Worm (Caenorhabditis elegans) whole organism, late embryonic: Measurements from ENCODE around the gene ilys-4.

Experiments
- C08G9.2 ChIP-seq: sonication (generic microtip); optimal IDR thresholded peaks from 2 replicates; lab custom pipeline; 2016; ENCODE audit warnings: mild to moderate bottlenecking, missing genetic modification characterization, moderate library complexity, missing compliant biosample characterization
- C38D4.7 ChIP-seq: fragments of 200-800 bp; sonication (Bioruptor generic); optimal IDR thresholded peaks from 2 replicates; lab custom pipeline; 2018; ENCODE audit warnings: mild to moderate bottlenecking, missing genetic modification characterization, moderate library complexity, missing compliant biosample characterization
- F13H6.1 ChIP-seq: sonication (generic microtip); optimal IDR thresholded peaks from 2 replicates; lab custom pipeline; 2016; ENCODE audit warnings: missing genetic modification characterization, missing compliant biosample characterization
- K02D7.2 ChIP-seq: sonication (generic microtip); optimal IDR thresholded peaks from 2 replicates; lab custom pipeline; 2017; ENCODE audit warnings: mild to moderate bottlenecking, missing genetic modification characterization, missing compliant biosample characterization
- K09A11.1 ChIP-seq: sonication (generic microtip); optimal IDR thresholded peaks from 2 replicates; lab custom pipeline; 2017; ENCODE audit warnings: antibody characterized with exemption, mild to moderate bottlenecking, missing genetic modification characterization, missing compliant biosample characterization; ENCODE audit not compliant: insufficient read depth
- ahr-1 ChIP-seq: sonication (generic microtip); optimal IDR thresholded peaks from 2 replicates; lab custom pipeline; 2016; ENCODE audit warnings: missing genetic modification characterization, missing compliant biosample characterization
- ama-1 ChIP-seq: fragments of 150-350 bp; optimal IDR thresholded peaks from 2 replicates; lab custom pipeline; 2014
- ceh-19 ChIP-seq: fragments of 200-800 bp; sonication (Bioruptor generic); optimal IDR thresholded peaks from 2 replicates; lab custom pipeline; 2018; ENCODE audit warnings: mild to moderate bottlenecking, missing genetic modification characterization, missing compliant biosample characterization
- ceh-2 ChIP-seq: sonication (generic microtip); optimal IDR thresholded peaks from 2 replicates; lab custom pipeline; 2016; ENCODE audit warnings: missing genotype, missing genetic modification characterization, missing compliant biosample characterization
- ceh-31 ChIP-seq: sonication (generic microtip); optimal IDR thresholded peaks from 2 replicates; lab custom pipeline; 2016; ENCODE audit warnings: missing genetic modification characterization, missing compliant biosample characterization
- ceh-34 ChIP-seq: sonication (generic microtip); optimal IDR thresholded peaks from 2 replicates; lab custom pipeline; 2016; ENCODE audit warnings: mild to moderate bottlenecking, missing genetic modification characterization, missing compliant biosample characterization
- dve-1 ChIP-seq: sonication (generic microtip); optimal IDR thresholded peaks from 2 replicates; lab custom pipeline; 2017; ENCODE audit warnings: antibody characterized with exemption, mild to moderate bottlenecking, missing genetic modification characterization, missing compliant biosample characterization
- elt-2 ChIP-seq: sonication (generic microtip); optimal IDR thresholded peaks from 2 replicates; lab custom pipeline; 2016; ENCODE audit warnings: missing genetic modification reagents, missing genetic modification characterization, missing compliant biosample characterization
- elt-4 ChIP-seq: sonication (generic microtip); optimal IDR thresholded peaks from 2 replicates; lab custom pipeline; 2016; ENCODE audit warnings: missing genetic modification characterization, missing compliant biosample characterization
- eyg-1 ChIP-seq: sonication (generic microtip); optimal IDR thresholded peaks from 2 replicates; lab custom pipeline; 2016; ENCODE audit warnings: missing genotype, missing genetic modification characterization, missing compliant biosample characterization
- fkh-10 ChIP-seq: fragments of 150-350 bp; optimal IDR thresholded peaks from 2 replicates; lab custom pipeline; 2014; ENCODE audit warnings: missing biosample characterization, missing genetic modification reagents, missing genetic modification characterization
- hlh-15 ChIP-seq: sonication (generic microtip); optimal IDR thresholded peaks from 2 replicates; lab custom pipeline; 2016; ENCODE audit warnings: missing genetic modification characterization, missing compliant biosample characterization
- hlh-30 ChIP-seq: sonication (generic microtip); optimal IDR thresholded peaks from 2 replicates; lab custom pipeline; 2017; ENCODE audit warnings: antibody characterized with exemption, missing genetic modification characterization, missing compliant biosample characterization; ENCODE audit not compliant: insufficient read depth
- hlh-6 ChIP-seq: sonication (generic microtip); optimal IDR thresholded peaks from 2 replicates; lab custom pipeline; 2016; ENCODE audit warnings: missing genotype, missing genetic modification characterization, missing compliant biosample characterization
- hlh-8 ChIP-seq: sonication (generic microtip); optimal IDR thresholded peaks from 2 replicates; lab custom pipeline; 2016; ENCODE audit warnings: missing genotype, missing genetic modification characterization, missing compliant biosample characterization
- lim-6 ChIP-seq: sonication (generic microtip); optimal IDR thresholded peaks from 2 replicates; lab custom pipeline; 2016; ENCODE audit warnings: missing genetic modification characterization, missing compliant biosample characterization
- mec-3 ChIP-seq: sonication (generic microtip); optimal IDR thresholded peaks from 2 replicates; lab custom pipeline; 2016; ENCODE audit warnings: borderline replicate concordance, missing genetic modification characterization, missing compliant biosample characterization
- nfya-1 ChIP-seq: sonication (generic microtip); optimal IDR thresholded peaks from 2 replicates; lab custom pipeline; 2017; ENCODE audit warnings: missing genetic modification characterization, mild to moderate bottlenecking, missing compliant biosample characterization, antibody characterized with exemption, moderate library complexity
- npax-4 ChIP-seq: sonication (generic microtip); optimal IDR thresholded peaks from 2 replicates; lab custom pipeline; 2016; ENCODE audit warnings: missing genetic modification characterization, missing compliant biosample characterization
- odd-2 ChIP-seq: sonication (generic microtip); optimal IDR thresholded peaks from 2 replicates; lab custom pipeline; 2017; ENCODE audit warnings: antibody characterized with exemption, mild to moderate bottlenecking, missing genetic modification characterization, missing compliant biosample characterization
- pat-9 ChIP-seq: fragments of 200-800 bp; sonication (Bioruptor generic); optimal IDR thresholded peaks from 2 replicates; lab custom pipeline; 2018; ENCODE audit warnings: mild to moderate bottlenecking, missing genetic modification characterization, moderate library complexity, missing compliant biosample characterization
- ref-2 ChIP-seq: sonication (generic microtip); optimal IDR thresholded peaks from 2 replicates; lab custom pipeline; 2016; ENCODE audit warnings: missing genetic modification characterization, missing compliant biosample characterization
- sdc-2 ChIP-seq: sonication (generic microtip); optimal IDR thresholded peaks from 2 replicates; lab custom pipeline; 2016; ENCODE audit warnings: missing genotype, missing genetic modification characterization, missing compliant biosample characterization
- sox-2 ChIP-seq: fragments of 200-800 bp; sonication (Bioruptor generic); IDR thresholded peaks from 2 replicates; pipeline ENCODE4 v1.3.6; 2022; ENCODE audit warnings: missing genetic modification reagents, missing genetic modification characterization, missing compliant biosample characterization
- unc-42 ChIP-seq: sonication (generic microtip); optimal IDR thresholded peaks from 2 replicates; lab custom pipeline; 2016; ENCODE audit warnings: missing genotype, missing genetic modification characterization, missing compliant biosample characterization
- unc-55 ChIP-seq: sonication (generic microtip); optimal IDR thresholded peaks from 2 replicates; lab custom pipeline; 2017; ENCODE audit warnings: missing biosample characterization, missing genetic modification reagents, missing genetic modification characterization
- ztf-16 ChIP-seq: sonication (generic microtip); optimal IDR thresholded peaks from 2 replicates; lab custom pipeline; 2017; ENCODE audit warnings: missing genetic modification characterization, missing compliant biosample characterization

ilys-4 gene

DNA sequence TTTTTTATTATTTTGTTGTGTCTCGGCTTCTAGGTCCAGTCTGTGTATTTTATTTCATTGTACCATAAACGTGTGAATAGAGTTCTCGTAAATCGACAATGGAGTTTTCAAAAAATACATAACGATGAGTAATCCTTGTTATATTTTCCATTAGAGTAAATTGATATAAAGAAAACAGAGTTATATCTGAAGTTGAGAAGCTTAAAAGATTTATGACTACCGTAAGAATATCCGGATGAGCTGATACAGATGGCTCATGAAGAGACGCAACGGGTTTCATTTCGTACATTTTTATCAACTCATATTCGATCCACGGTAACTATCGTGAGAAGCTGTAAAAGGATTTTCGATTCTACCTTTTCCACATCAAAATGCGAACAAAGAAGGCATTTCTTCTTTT is 30.5 kb upstream of the ilys-4 start, which contains the start of gene gcy-8:
Gene gcy-8, plus strand, starts transcription at position 301 of the 400 bp plus-strand sequence.
- no peak for TF ChIP-seq elt-2 (tag; lab: Kevin White, UChicago)
- no peak for TF ChIP-seq C38D4.7
- TF ChIP-seq K02D7.2 (tag; lab: Kevin White, UChicago), result no peak
- no peak for TF ChIP-seq ztf-16 (tag; lab: Kevin White, UChicago)
- no peak for TF ChIP-seq ceh-34 (tag; lab: Kevin White, UChicago)

DNA sequence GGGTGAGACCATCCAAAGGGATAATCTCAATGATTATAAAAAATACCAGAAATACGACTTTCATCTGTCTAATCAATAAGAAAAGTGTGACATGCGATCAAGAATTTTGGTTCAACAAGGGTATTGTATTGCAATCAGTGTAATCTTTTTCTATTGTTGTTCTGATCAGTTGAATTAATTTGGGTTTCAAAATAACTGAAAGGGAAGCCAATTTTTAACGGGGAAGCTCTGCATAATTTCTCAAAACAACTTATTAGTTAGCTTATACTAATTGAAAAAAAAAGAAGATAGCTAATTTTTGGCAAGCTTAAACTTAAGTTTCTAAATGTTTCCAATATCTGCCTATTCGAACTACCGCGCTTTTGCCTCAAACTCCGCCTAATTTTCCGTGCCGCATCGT is 29.9 kb upstream of the ilys-4 start, which contains the start of gene C49H3.12:
Gene C49H3.12, minus strand, starts transcription at position 101 of the 400 bp plus-strand sequence.
- TF ChIP-seq ceh-34 (tag; lab: Kevin White, UChicago) (no peak), ahr-1 (no peak), fkh-10 (GFP tag; lab: Kevin White, UChicago) (no peak), hlh-8 (tag; lab: Kevin White, UChicago) (no peak), C08G9.2 (tag; lab: Kevin White, UChicago) (no peak), sox-2 (GFP tag; lab: Robert Waterston, UW) (no peak), eyg-1 (tag; lab: Kevin White, UChicago) (no peak), unc-42 (no peak), hlh-6 (no peak), hlh-15 (tag; lab: Kevin White, UChicago) (no peak), pat-9 (tag; lab: Kevin White, UChicago) (no peak), F13H6.1 (tag; lab: Kevin White, UChicago) (no peak), npax-4 (tag; lab: Kevin White, UChicago) (no peak), dve-1 (tag; lab: Kevin White, UChicago) (no peak), hlh-30 (no peak), elt-4 (tag; lab: Kevin White, UChicago) (no peak), K09A11.1 (tag; lab: Kevin White, UChicago) (no peak), ceh-2 (no peak), sdc-2 (tag; lab: Kevin White, UChicago) (no peak)

DNA sequence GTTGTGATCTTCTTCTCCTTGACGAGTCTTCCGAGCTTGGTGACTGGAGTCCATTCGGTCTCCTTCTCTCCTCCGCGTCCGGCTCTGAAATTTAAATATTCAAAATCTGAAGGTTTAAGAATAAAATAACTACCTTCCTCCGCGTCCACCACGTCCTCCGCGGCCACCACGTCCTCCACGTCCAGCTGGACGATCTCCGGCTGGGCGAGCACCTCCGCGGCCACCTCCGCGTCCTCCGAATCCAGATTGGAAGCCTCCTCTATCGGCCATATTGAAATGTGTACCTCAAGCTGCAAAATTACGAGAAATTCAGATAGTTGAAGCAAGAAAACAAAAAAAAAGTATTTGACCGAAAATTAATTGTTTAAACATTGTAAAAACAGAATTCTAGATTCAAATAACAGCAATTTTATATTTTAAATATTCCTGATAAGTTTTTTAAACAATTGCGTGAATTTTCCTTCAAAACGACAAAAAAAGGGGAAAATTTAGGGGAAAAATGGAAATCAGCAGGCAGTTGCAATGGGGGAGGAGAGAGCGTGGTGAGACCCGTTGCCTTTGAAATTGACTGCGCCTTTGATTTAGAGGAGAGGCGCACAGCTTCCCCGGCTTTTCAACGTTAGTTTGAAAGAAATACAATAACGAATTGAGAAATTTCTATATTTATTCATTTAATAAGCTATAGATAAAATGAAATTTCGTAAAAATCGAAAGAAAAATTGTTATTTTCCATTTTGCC is 28.9 kb upstream of the ilys-4 start, which contains the start of gene rps-2:
Gene rps-2, minus strand, starts transcription at position 290 of the 739 bp plus-strand sequence.
- no peak for TF ChIP-seq mec-3 (tag; lab: Kevin White, UChicago)
- peak; percentile 11 for TF ChIP-seq nfya-1 (tag; lab: Kevin White, UChicago)

DNA sequence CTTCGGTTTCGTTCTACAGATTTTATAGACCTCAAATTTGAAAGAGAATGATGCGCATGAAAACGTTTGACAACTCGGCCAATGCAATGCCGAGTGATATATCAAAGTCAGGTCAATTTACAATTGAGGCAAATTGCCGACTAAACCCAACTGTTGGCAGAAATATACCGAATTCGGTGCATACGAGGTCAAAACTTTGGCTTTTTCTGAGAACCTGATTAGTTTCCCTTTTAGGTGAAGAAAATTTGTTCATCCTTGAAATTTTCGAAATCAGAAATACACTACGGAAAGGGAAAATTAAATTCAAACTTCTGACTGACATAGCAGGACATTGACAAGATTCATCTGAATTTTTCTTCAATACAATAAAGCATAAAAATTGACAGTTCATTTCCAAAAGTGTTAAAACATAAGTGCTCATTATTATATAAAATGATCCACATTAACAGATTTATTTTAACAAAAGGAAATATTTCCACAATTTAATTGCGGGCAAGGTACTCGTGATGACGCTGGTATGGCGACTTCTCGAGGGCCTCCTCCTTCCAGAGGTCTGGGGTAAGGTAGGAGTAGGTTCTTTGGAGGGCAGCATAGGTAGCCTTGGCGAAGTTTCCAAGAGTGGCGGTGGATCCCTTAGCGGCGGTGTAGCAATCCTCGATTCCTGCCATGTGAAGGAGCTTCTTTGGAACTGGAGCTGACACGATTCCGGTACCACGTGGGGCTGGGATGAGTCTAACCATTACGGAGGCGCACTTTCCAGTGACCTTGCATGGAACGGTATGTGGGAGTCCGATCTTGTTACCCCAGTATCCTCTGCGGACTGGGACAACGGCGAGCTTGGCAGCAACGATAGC is 27.9 kb upstream of the ilys-4 start:
- TF ChIP-seq unc-55 (GFP tag; lab: Kevin White, UChicago) (no peak), lim-6 (tag; lab: Kevin White, UChicago) (no peak), ama-1 (lab: Kevin White, UChicago) (peak; percentile 9), odd-2 (no peak), elt-4 (tag; lab: Kevin White, UChicago) (peak; percentile 51), sdc-2 (tag; lab: Kevin White, UChicago) (no peak)

DNA sequence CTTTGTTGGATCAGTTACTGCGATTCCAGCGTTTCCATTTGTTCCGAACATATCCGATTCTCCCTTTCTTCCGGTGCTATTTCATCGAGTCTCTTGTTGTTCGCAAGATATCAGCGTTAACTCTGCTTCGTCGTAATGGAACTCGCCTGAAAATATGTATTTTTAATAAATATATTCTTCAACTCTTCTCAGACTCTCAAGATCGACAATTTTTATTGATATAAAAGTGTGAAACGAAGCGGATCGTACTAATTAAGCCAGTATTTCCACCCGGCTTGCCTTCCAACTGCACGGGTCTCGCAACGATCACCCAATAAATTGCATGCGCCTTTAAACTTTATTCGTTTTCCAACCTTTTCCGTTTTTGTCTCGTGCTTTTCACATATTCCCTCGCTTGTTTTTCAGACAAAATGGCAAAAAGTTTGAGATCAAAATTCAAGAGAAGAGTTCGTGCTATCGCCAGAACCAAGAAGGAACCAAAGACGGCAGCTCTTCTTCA is 26.7 kb upstream of the ilys-4 start, which contains the start of the genes xpo-3 and C49H3.3:
Gene xpo-3, minus strand, starts transcription at position 51 of the 499 bp plus-strand sequence.
Gene C49H3.3, plus strand, starts transcription at position 369 of the 499 bp plus-strand sequence.
- TF ChIP-seq hlh-30 (peak; percentile 3), elt-2 (tag; lab: Kevin White, UChicago) (no peak), unc-42 (peak; percentile 51), ceh-31 (tag; lab: Kevin White, UChicago) (peak; percentile 14), ceh-19 (GFP tag; lab: Kevin White, UChicago) (no peak), eyg-1 (tag; lab: Kevin White, UChicago) (no peak), ref-2 (tag; lab: Kevin White, UChicago) (no peak)
- TF ChIP-seq, all 69 proteins: peak for 3
